Worm (Caenorhabditis elegans): ENCODE measurements around the gene C17F4.7.

DNA sequence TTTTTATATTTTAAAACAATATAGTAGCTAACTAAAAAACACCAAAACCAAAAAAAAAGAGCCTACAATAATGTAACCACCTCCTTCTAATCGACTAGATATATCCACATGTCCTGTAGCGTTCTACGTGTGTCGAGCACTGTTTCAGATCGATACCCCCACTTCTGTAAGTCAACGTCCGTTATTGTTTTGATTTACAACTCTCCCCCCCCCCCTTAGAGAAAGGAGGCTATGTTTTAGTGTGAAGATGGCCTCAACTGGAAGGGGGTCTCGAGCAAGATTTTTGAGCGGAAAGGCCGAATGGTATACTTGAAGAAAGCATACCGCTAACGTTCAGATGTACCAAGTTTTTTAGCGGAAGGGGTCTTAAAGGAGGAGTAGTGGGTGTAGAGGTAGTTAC is 31.9 kb upstream of the C17F4.7 start, which contains the start of gene F02E11.4:
- TF ChIP-seq madf-6 (GFP tag; IDR thresholded peaks at IDR 0.05) (no peak), bed-2 (GFP tag; IDR thresholded peaks at IDR 0.05) (no peak), F55B11.4 (tag; optimal IDR thresholded peaks at IDR 0.05; ENCODE audit: borderline replicate concordance, insufficient read depth) (no peak), Y53F4B.3 (GFP tag; IDR thresholded peaks at IDR 0.05) (no peak), lsy-27 (tag; optimal IDR thresholded peaks at IDR 0.05; ENCODE audit: borderline replicate concordance, insufficient read depth) (no peak), ekl-4 (GFP tag; IDR thresholded peaks at IDR 0.05) (no peak), sptf-2 (GFP tag; optimal IDR thresholded peaks at IDR 0.05) (no peak)
